Fruit fly (Drosophila melanogaster) whole organism, embryonic: ENCODE data around the gene CG42792.

Experiments
- ATbp ChIP-seq: fragments of 200-800 bp; sonication (Bioruptor generic); optimal IDR thresholded peaks from 2 replicates; lab custom pipeline; 2017; ENCODE audit warnings: missing biosample characterization, mild to moderate bottlenecking, missing genetic modification characterization, missing genetic modification reagents
- CG10209 ChIP-seq: fragments of 200-800 bp; sonication (Bioruptor generic); optimal IDR thresholded peaks from 3 replicates; lab custom pipeline; 2017; ENCODE audit warnings: missing biosample characterization, mild to moderate bottlenecking, missing genetic modification characterization, missing genetic modification reagents
- CG10654 ChIP-seq: fragments of 200-800 bp; sonication (Bioruptor generic); optimal IDR thresholded peaks from 2 replicates; lab custom pipeline; 2016; ENCODE audit warnings: missing biosample characterization, missing genetic modification characterization
- CG11093 ChIP-seq: fragments of 200-800 bp; sonication (Bioruptor generic); IDR thresholded peaks from 3 replicates; pipeline ENCODE4 v1.3.6; 2022; ENCODE audit warnings: missing biosample characterization, missing genetic modification characterization
- CG12071 ChIP-seq: fragments of 200-800 bp; sonication (Bioruptor generic); optimal IDR thresholded peaks from 3 replicates; lab custom pipeline; 2018; ENCODE audit warnings: missing biosample characterization, mild to moderate bottlenecking, missing genetic modification characterization
- CG12299 ChIP-seq: fragments of 200-800 bp; sonication (Bioruptor generic); optimal IDR thresholded peaks from 2 replicates; lab custom pipeline; 2018; ENCODE audit warnings: missing biosample characterization, mild to moderate bottlenecking, missing genetic modification characterization
- CG14014 ChIP-seq: fragments of 200-800 bp; sonication (Bioruptor generic); IDR thresholded peaks from 2 replicates; pipeline ENCODE4 v1.3.6; 2022; ENCODE audit warnings: missing biosample characterization, missing genetic modification characterization
- CG14667 ChIP-seq: fragments of 200-800 bp; sonication (Bioruptor generic); IDR thresholded peaks from 2 replicates; pipeline ENCODE4 v1.3.6; 2022; ENCODE audit warnings: missing biosample characterization, missing genetic modification characterization
- CG15073 ChIP-seq: fragments of 200-800 bp; sonication (Bioruptor generic); optimal IDR thresholded peaks from 2 replicates; lab custom pipeline; 2016; ENCODE audit warnings: missing biosample characterization, missing genetic modification characterization
- CG15601 ChIP-seq: fragments of 200-800 bp; sonication (Bioruptor generic); optimal IDR thresholded peaks from 3 replicates; lab custom pipeline; 2019; ENCODE audit warnings: missing biosample characterization, mild to moderate bottlenecking, missing genetic modification characterization, moderate library complexity
- CG17359 ChIP-seq: fragments of 200-800 bp; sonication (Bioruptor generic); optimal IDR thresholded peaks from 3 replicates; lab custom pipeline; 2018; ENCODE audit warnings: missing biosample characterization, mild to moderate bottlenecking, missing genetic modification characterization, moderate library complexity
- CG17568 ChIP-seq: fragments of 200-800 bp; sonication (Bioruptor generic); optimal IDR thresholded peaks from 2 replicates; lab custom pipeline; 2018; ENCODE audit warnings: missing biosample characterization, mild to moderate bottlenecking, missing genetic modification characterization, moderate library complexity
- CG17829 ChIP-seq: fragments of 200-800 bp; optimal IDR thresholded peaks from 2 replicates; lab custom pipeline; 2019; ENCODE audit warnings: missing biosample characterization, mild to moderate bottlenecking, missing genetic modification characterization, moderate library complexity
- CG18764 ChIP-seq: fragments of 200-800 bp; sonication (Bioruptor generic); optimal IDR thresholded peaks from 3 replicates; lab custom pipeline; 2016; ENCODE audit warnings: missing biosample characterization, missing genetic modification characterization
- CG30020 ChIP-seq: fragments of 200-800 bp; optimal IDR thresholded peaks from 2 replicates; lab custom pipeline; 2019; ENCODE audit warnings: missing biosample characterization, mild to moderate bottlenecking, missing genetic modification characterization, moderate library complexity
- CG30431 ChIP-seq: fragments of 200-800 bp; sonication (Bioruptor generic); optimal IDR thresholded peaks from 2 replicates; lab custom pipeline; 2017; ENCODE audit warnings: missing biosample characterization, missing genetic modification characterization
- CG32772 ChIP-seq: fragments of 200-800 bp; sonication (Bioruptor generic); IDR thresholded peaks from 2 replicates; pipeline ENCODE4 v1.3.6; 2022; ENCODE audit warnings: missing biosample characterization, missing genetic modification characterization
- CG7556 ChIP-seq: fragments of 200-800 bp; sonication (Bioruptor generic); optimal IDR thresholded peaks from 2 replicates; lab custom pipeline; 2017; ENCODE audit warnings: missing biosample characterization, mild to moderate bottlenecking, missing genetic modification characterization
- CG7839 ChIP-seq: fragments of 200-800 bp; sonication (Bioruptor generic); optimal IDR thresholded peaks from 3 replicates; lab custom pipeline; 2018; ENCODE audit warnings: missing biosample characterization, mild to moderate bottlenecking, missing genetic modification characterization, moderate library complexity
- CG8388 ChIP-seq: fragments of 200-800 bp; sonication (Bioruptor generic); optimal IDR thresholded peaks from 2 replicates; lab custom pipeline; 2019; ENCODE audit warnings: missing biosample characterization, mild to moderate bottlenecking, missing genetic modification characterization, moderate library complexity
- D ChIP-seq, 2 experiments: fragments of 200-800 bp in 1 of 2; fragments of >200 bp in 1 of 2; sonication (Bioruptor generic) in 1 of 2; optimal IDR thresholded peaks; 2 replicates in 1 of 2; 3 replicates in 1 of 2; lab custom pipeline; 2017; ENCODE audit warnings: mild to moderate bottlenecking in 1 of 2, missing biosample characterization in 1 of 2, missing genetic modification characterization in 1 of 2, missing genetic modification reagents in 1 of 2
- Fer3 ChIP-seq: fragments of 200-800 bp; sonication (Bioruptor generic); optimal IDR thresholded peaks from 2 replicates; lab custom pipeline; 2018; ENCODE audit warnings: missing biosample characterization, mild to moderate bottlenecking, missing genetic modification characterization, moderate library complexity
- HmgZ ChIP-seq: fragments of 200-800 bp; sonication (Bioruptor generic); optimal IDR thresholded peaks from 2 replicates; lab custom pipeline; 2018; ENCODE audit warnings: missing biosample characterization, mild to moderate bottlenecking, missing genetic modification characterization
- MTF-1 ChIP-seq: fragments of 200-800 bp; sonication (Bioruptor generic); optimal IDR thresholded peaks from 2 replicates; lab custom pipeline; 2018; ENCODE audit warnings: missing biosample characterization, mild to moderate bottlenecking, missing genetic modification characterization, borderline replicate concordance
- Sox102F ChIP-seq: fragments of 200-800 bp; sonication (Bioruptor generic); optimal IDR thresholded peaks from 2 replicates; lab custom pipeline; 2018; ENCODE audit warnings: missing biosample characterization, mild to moderate bottlenecking, missing genetic modification characterization, moderate library complexity
- Spps ChIP-seq: fragments of 200-800 bp; sonication (Bioruptor generic); optimal IDR thresholded peaks from 2 replicates; lab custom pipeline; 2018; ENCODE audit warnings: missing biosample characterization, mild to moderate bottlenecking, missing genetic modification characterization
- Xrp1 ChIP-seq: fragments of 200-800 bp; sonication (Bioruptor generic); IDR thresholded peaks from 2 replicates; pipeline ENCODE4 v1.3.6; 2022; ENCODE audit warnings: missing biosample characterization, missing genetic modification characterization
- cad ChIP-seq: fragments of >200 bp; optimal IDR thresholded peaks from 2 replicates; lab custom pipeline; 2017; ENCODE audit warnings: missing biosample characterization, missing genetic modification characterization
- cg ChIP-seq: fragments of 200-800 bp; sonication (Bioruptor generic); optimal IDR thresholded peaks from 3 replicates; lab custom pipeline; 2019; ENCODE audit warnings: missing biosample characterization, mild to moderate bottlenecking, missing genetic modification characterization, moderate library complexity
- chm ChIP-seq: fragments of 200-800 bp; sonication (Bioruptor generic); IDR thresholded peaks from 2 replicates; pipeline ENCODE4 v1.3.6; 2022; ENCODE audit warnings: missing biosample characterization, missing genetic modification characterization
- ci ChIP-seq: fragments of 200-800 bp; sonication (Bioruptor generic); IDR thresholded peaks from 3 replicates; pipeline ENCODE4 v1.3.6; 2022; ENCODE audit warnings: missing biosample characterization, missing genetic modification characterization
- crol ChIP-seq: fragments of 200-800 bp; sonication (Bioruptor generic); IDR thresholded peaks from 2 replicates; pipeline ENCODE4 v1.3.6; 2022; ENCODE audit warnings: missing biosample characterization, missing genetic modification characterization
- dan ChIP-seq: fragments of 200-800 bp; sonication (Bioruptor generic); IDR thresholded peaks from 2 replicates; pipeline ENCODE4 v1.3.6; 2022; ENCODE audit warnings: missing biosample characterization, missing genetic modification characterization
- dmrt11E ChIP-seq: fragments of 200-800 bp; sonication (Bioruptor generic); optimal IDR thresholded peaks from 3 replicates; lab custom pipeline; 2018; ENCODE audit warnings: missing biosample characterization, mild to moderate bottlenecking, missing genetic modification characterization, moderate library complexity
- fd96Cb ChIP-seq: fragments of 200-800 bp; sonication (Bioruptor generic); optimal IDR thresholded peaks from 2 replicates; lab custom pipeline; 2018; ENCODE audit warnings: missing biosample characterization, mild to moderate bottlenecking, missing genetic modification characterization, moderate library complexity
- ftz-f1 ChIP-seq: fragments of 200-800 bp; sonication (Bioruptor generic); optimal IDR thresholded peaks from 2 replicates; lab custom pipeline; 2016; ENCODE audit warnings: missing biosample characterization, missing genetic modification characterization
- grau ChIP-seq: fragments of 200-800 bp; optimal IDR thresholded peaks from 3 replicates; lab custom pipeline; 2019; ENCODE audit warnings: missing biosample characterization, mild to moderate bottlenecking, missing genetic modification characterization, moderate library complexity
- gsb ChIP-seq: fragments of 200-800 bp; sonication (Bioruptor generic); IDR thresholded peaks from 2 replicates; pipeline ENCODE4 v1.3.6; 2022; ENCODE audit warnings: missing biosample characterization, missing genetic modification characterization
- hb ChIP-seq: fragments of 200-800 bp; sonication (Bioruptor generic); IDR thresholded peaks from 3 replicates; pipeline ENCODE4 v1.3.6; 2022; ENCODE audit warnings: missing biosample characterization, missing genetic modification characterization; ENCODE audit not compliant: partially characterized antibody
- ind ChIP-seq: fragments of 200-800 bp; sonication (Bioruptor generic); optimal IDR thresholded peaks from 3 replicates; lab custom pipeline; 2016; ENCODE audit warnings: missing biosample characterization, missing genetic modification characterization
- lola ChIP-seq, 3 experiments: fragments of >200 bp in 2 of 3; fragments of 200-800 bp in 1 of 3; sonication (Bioruptor generic) in 1 of 3; optimal IDR thresholded peaks; 2 replicates each; lab custom pipeline; 2017 to 2019; ENCODE audit warnings: missing biosample characterization in 3 of 3, missing genetic modification characterization in 3 of 3, mild to moderate bottlenecking in 1 of 3, moderate library complexity in 1 of 3
- p53 ChIP-seq: fragments of 200-800 bp; sonication (Bioruptor generic); optimal IDR thresholded peaks from 2 replicates; lab custom pipeline; 2016; ENCODE audit warnings: missing biosample characterization, missing genetic modification characterization
- slbo ChIP-seq: fragments of 200-800 bp; sonication (Bioruptor generic); IDR thresholded peaks from 2 replicates; pipeline ENCODE4 v1.3.6; 2022; ENCODE audit warnings: missing biosample characterization, missing genetic modification characterization
- twi ChIP-seq: fragments of 200-800 bp; optimal IDR thresholded peaks from 2 replicates; lab custom pipeline; 2019; ENCODE audit warnings: missing biosample characterization, mild to moderate bottlenecking, missing genetic modification characterization, moderate library complexity
- unc-4 ChIP-seq: fragments of 200-800 bp; sonication (Bioruptor generic); IDR thresholded peaks from 2 replicates; pipeline ENCODE4 v1.3.6; 2022; ENCODE audit warnings: missing biosample characterization, missing genetic modification characterization; ENCODE audit not compliant: partially characterized antibody

The CG42792 gene

dm6 chr2L:15913674-15914037 is 48.4 kb upstream of the CG42792 start (continued):
- TF ChIP-seq chm (GFP tag; lab: Robert Waterston, UW) (0 out of 2 replicates have a peak, but pooled peaks have one; percentile 50), CG12299 (peak; percentile 28)

- TF ChIP-seq ci (peak; percentile 65; the same call in 1 of the 3 replicates), MTF-1 (GFP tag; lab: Kevin White, UChicago) (peak; percentile 18), CG17568 (GFP tag; lab: Kevin White, UChicago) (no peak), ftz-f1 (peak; percentile 93), unc-4 (GFP tag; lab: Robert Waterston, UW) (peak; percentile 22; the same call in 1 of the 2 replicates), p53 (GFP tag; lab: Kevin White, UChicago) (no peak), dmrt11E (peak; percentile 78), ATbp (GFP tag; lab: Kevin White, UChicago) (peak; percentile 43), gsb (GFP tag; lab: Robert Waterston, UW) (0 out of 2 replicates have a peak, but pooled peaks have one; percentile 39), Sox102F (GFP tag; lab: Kevin White, UChicago) (peak; percentile 87), crol (GFP tag; lab: Robert Waterston, UW) (peak; percentile 66), CG7556 (peak; percentile 87), Spps (tag; lab: Kevin White, UChicago) (peak; percentile 57), twi (tag; lab: Kevin White, UChicago) (peak; percentile 75), slbo (GFP tag; lab: Robert Waterston, UW) (peak; percentile 63), cad (GFP tag; lab: Kevin White, UChicago) (no peak), dan (GFP tag; lab: Robert Waterston, UW) (no peak), CG12071 (GFP tag; lab: Kevin White, UChicago) (peak; percentile 66), CG10654 (GFP tag; lab: Kevin White, UChicago) (peak; percentile 51), D (optimal IDR thresholded peaks at IDR 0.05; lab: Kevin White, UChicago) (no peak), D (GFP tag; optimal IDR thresholded peaks at IDR 0.05; lab: Kevin White, UChicago) (peak; percentile 83), HmgZ (tag; lab: Kevin White, UChicago) (peak; percentile 64), CG7839 (peak; percentile 90), Xrp1 (GFP tag; lab: Robert Waterston, UW) (peak; percentile 43; the same call in 1 of the 2 replicates), grau (tag; lab: Kevin White, UChicago) (peak; percentile 84), fd96Cb (tag; lab: Kevin White, UChicago) (peak; percentile 88), CG18764 (GFP tag; lab: Kevin White, UChicago) (peak; percentile 24), CG11093 (GFP tag; lab: Robert Waterston, UW) (0 out of 3 replicates have a peak, but pooled peaks have one; percentile 16), CG30020 (tag; lab: Kevin White, UChicago) (peak; percentile 63), CG30431 (GFP tag; lab: Kevin White, UChicago) (peak; percentile 39), CG14667 (GFP tag; lab: Robert Waterston, UW) (peak; percentile 45; the same call in 1 of the 2 replicates), CG10209 (GFP tag; lab: Kevin White, UChicago) (peak; percentile 81), CG15073 (GFP tag; lab: Kevin White, UChicago) (no peak), ind (GFP tag; lab: Kevin White, UChicago) (peak; percentile 59), CG17359 (tag; lab: Kevin White, UChicago) (peak; percentile 72), cg (GFP tag; lab: Kevin White, UChicago) (peak; percentile 93), lola (GFP tag; optimal IDR thresholded peaks at IDR 0.05; lab: Kevin White, UChicago) (peak in 1 of 3 experiments; percentile 88), CG17829 (tag; lab: Kevin White, UChicago) (peak; percentile 81), CG14014 (no peak), hb (GFP tag; lab: Robert Waterston, UW) (no peak), CG15601 (tag; lab: Kevin White, UChicago) (peak; percentile 80), CG32772 (GFP tag; lab: Robert Waterston, UW) (0 out of 2 replicates have a peak, but pooled peaks have one; percentile 25), CG8388 (GFP tag; lab: Kevin White, UChicago) (peak; percentile 81), Fer3 (tag; lab: Kevin White, UChicago) (peak; percentile 51)
Observed at dm6 chr2L:15912901-15913673, 47.8 kb upstream of the CG42792 start.
